Worm (Caenorhabditis elegans) whole organism, midembryonic: Measurements from ENCODE around the gene gtap-2.

Source experiments
- T22C8.4 ChIP-seq: fragments of 200-800 bp; sonication (Bioruptor generic); IDR thresholded peaks from 2 replicates; pipeline ENCODE4 v1.3.6; 2022; ENCODE audit warnings: missing genetic modification characterization, missing compliant biosample characterization
- cog-1 ChIP-seq: sonication (generic microtip); optimal IDR thresholded peaks from 2 replicates; lab custom pipeline; 2016; ENCODE audit warnings: missing genetic modification characterization, missing compliant biosample characterization
- flt-1 ChIP-seq: fragments of 200-800 bp; sonication (Bioruptor generic); IDR thresholded peaks from 2 replicates; pipeline ENCODE4 v1.3.6; 2022; ENCODE audit warnings: missing genetic modification characterization, missing compliant biosample characterization
- klf-2 ChIP-seq: fragments of 200-800 bp; sonication (Bioruptor generic); conservative IDR thresholded peaks from 2 replicates; pipeline ENCODE4 v1.3.6; 2022; ENCODE audit warnings: missing genetic modification reagents, missing genetic modification characterization, missing compliant biosample characterization
- ref-1 ChIP-seq: fragments of 200-800 bp; sonication (Bioruptor generic); conservative IDR thresholded peaks from 2 replicates; pipeline ENCODE4 v1.3.6; 2022; ENCODE audit warnings: missing genetic modification reagents, missing genetic modification characterization, missing compliant biosample characterization
- ztf-23 ChIP-seq: fragments of 200-800 bp; sonication (Bioruptor generic); IDR thresholded peaks from 2 replicates; pipeline ENCODE4 v1.3.6; 2022; ENCODE audit warnings: missing genetic modification reagents, missing genetic modification characterization, missing compliant biosample characterization
- ztf-29 ChIP-seq: fragments of 200-800 bp; sonication (Bioruptor generic); IDR thresholded peaks from 2 replicates; pipeline ENCODE4 v1.3.6; 2022; ENCODE audit warnings: missing genetic modification reagents, missing genetic modification characterization, missing compliant biosample characterization

- no peak for TF ChIP-seq T22C8.4
- TF ChIP-seq ztf-29 (GFP tag; lab: Robert Waterston, UW): no peak
- TF ChIP-seq ref-1 (GFP tag; lab: Robert Waterston, UW): no peak
- no peak for TF ChIP-seq flt-1 (GFP tag; lab: Robert Waterston, UW)
- TF ChIP-seq ztf-23 (GFP tag; lab: Robert Waterston, UW): no peak
- no peak for TF ChIP-seq cog-1 (tag; lab: Kevin White, UChicago)
- no peak for TF ChIP-seq klf-2 (GFP tag; lab: Robert Waterston, UW)
Measured at ce11 chrIII:9775916-9776315, 32.4 kb upstream of the gtap-2 start.
